Fruit fly (Drosophila melanogaster): Measurements from ENCODE around the gene Nsun5.

Nsun5 gene

dm6 chr3R:19134957-19135356 is 27.1 kb downstream of the Nsun5 start, which contains the start of gene Cyp12a4:
Gene Cyp12a4 (plus strand): TSS chr3R:19135158.
- TF ChIP-seq Sin3A (optimal IDR thresholded peaks at IDR 0.05), result no peak
- TF ChIP-seq ttk (optimal IDR thresholded peaks at IDR 0.05), result no peak
- no peak for TF ChIP-seq Myc (optimal IDR thresholded peaks at IDR 0.05)
- TF ChIP-seq h (optimal IDR thresholded peaks at IDR 0.05), result no peak
- TF ChIP-seq insv (optimal IDR thresholded peaks at IDR 0.05), result no peak
- TF ChIP-seq psq (optimal IDR thresholded peaks at IDR 0.05), result no peak

dm6 chr3R:19132146-19132833 is 29.8 kb downstream of the Nsun5 start, which contains the start of gene Cyp12a5:
Gene Cyp12a5 (plus strand): TSS chr3R:19132648.
- TF ChIP-seq ttk (optimal IDR thresholded peaks at IDR 0.05) (no peak), Sin3A (optimal IDR thresholded peaks at IDR 0.05) (no peak), psq (optimal IDR thresholded peaks at IDR 0.05) (no peak), Myc (optimal IDR thresholded peaks at IDR 0.05) (no peak), insv (optimal IDR thresholded peaks at IDR 0.05) (no peak), h (optimal IDR thresholded peaks at IDR 0.05) (no peak)

- no peak for TF ChIP-seq h (optimal IDR thresholded peaks at IDR 0.05)
- TF ChIP-seq Myc (optimal IDR thresholded peaks at IDR 0.05), result no peak
These were observed 43.5 kb downstream of the Nsun5 start for dm6 chr3R:19118505-19119138.

dm6 chr3R:19113836-19114235 is 48.3 kb downstream of the Nsun5 start:
- TF ChIP-seq h (optimal IDR thresholded peaks at IDR 0.05) (no peak), ttk (optimal IDR thresholded peaks at IDR 0.05) (no peak), psq (optimal IDR thresholded peaks at IDR 0.05) (no peak), insv (optimal IDR thresholded peaks at IDR 0.05) (no peak), Myc (optimal IDR thresholded peaks at IDR 0.05) (no peak), Sin3A (optimal IDR thresholded peaks at IDR 0.05) (no peak)

- TF ChIP-seq Sin3A (optimal IDR thresholded peaks at IDR 0.05) (no peak), h (optimal IDR thresholded peaks at IDR 0.05) (no peak)
These were observed 49.7 kb downstream of the Nsun5 start for dm6 chr3R:19112372-19112771.

- TF ChIP-seq ttk (optimal IDR thresholded peaks at IDR 0.05), result no peak
- no peak for TF ChIP-seq psq (optimal IDR thresholded peaks at IDR 0.05)
- TF ChIP-seq h (optimal IDR thresholded peaks at IDR 0.05), result no peak
- no peak for TF ChIP-seq Myc (optimal IDR thresholded peaks at IDR 0.05)
- no peak for TF ChIP-seq insv (optimal IDR thresholded peaks at IDR 0.05)
- TF ChIP-seq Sin3A (optimal IDR thresholded peaks at IDR 0.05), result no peak
These were observed 50.9 kb downstream of the Nsun5 start for dm6 chr3R:19111159-19111558.
